Worm (Caenorhabditis elegans) whole organism, early embryonic: ENCODE results near the gene C02B8.12.

Experiments
- ceh-13 ChIP-seq: fragments of 200-800 bp; sonication (Bioruptor generic); optimal IDR thresholded peaks from 2 replicates; lab custom pipeline; 2018; ENCODE audit warnings: mild to moderate bottlenecking, missing genetic modification characterization, missing compliant biosample characterization
- ceh-36 ChIP-seq: sonication (generic microtip); optimal IDR thresholded peaks from 2 replicates; lab custom pipeline; 2016; ENCODE audit warnings: missing genetic modification characterization, inconsistent platforms, missing compliant biosample characterization

- TF ChIP-seq ceh-13 (GFP tag; lab: Kevin White, UChicago) (no peak), ceh-36 (tag; lab: Kevin White, UChicago) (no peak)
These were observed 36.2 kb downstream of the C02B8.12 start for ce11 chrX:8086725-8087641.
